Worm (Caenorhabditis elegans) whole organism, L4/young adult: ENCODE data around the gene oma-1.

Experiments
- W03F9.2 ChIP-seq: fragments of 150-350 bp; optimal IDR thresholded peaks from 2 replicates; lab custom pipeline; 2014; ENCODE audit warnings: missing biosample characterization, missing genetic modification characterization
- him-1 ChIP-seq: sonication (generic microtip); optimal IDR thresholded peaks from 2 replicates; lab custom pipeline; 2016; ENCODE audit warnings: missing genotype, missing genetic modification reagents, missing genetic modification characterization, missing compliant biosample characterization

- TF ChIP-seq W03F9.2 (tag; lab: Kevin White, UChicago): no peak
- no peak for TF ChIP-seq him-1 (tag; lab: Kevin White, UChicago)
Observed at ce11 chrIV:8924126-8924525, 35.4 kb downstream of the oma-1 start.
